Fruit fly (Drosophila melanogaster): ENCODE data around the gene Ucp4C.
A peak's percentile ranks its signal among the peaks of the same experiment; 100 is the strongest.

Gene Ucp4C

dm6 chr2L:5956153-5956552, 12.2 kb upstream of the Ucp4C start, which contains the start of gene CG13999 (continued):
- TF ChIP-seq trh (GFP tag; optimal IDR thresholded peaks at IDR 0.05) (no peak), Dp (GFP tag; optimal IDR thresholded peaks at IDR 0.05) (peak; percentile 30), CG4328 (GFP tag; optimal IDR thresholded peaks at IDR 0.05) (no peak), ab (GFP tag; optimal IDR thresholded peaks at IDR 0.05) (no peak), D (optimal IDR thresholded peaks at IDR 0.05) (no peak), D (GFP tag; optimal IDR thresholded peaks at IDR 0.05) (no peak), run (tag; optimal IDR thresholded peaks at IDR 0.05) (no peak), CG13123 (GFP tag; optimal IDR thresholded peaks at IDR 0.05) (no peak), pzg (GFP tag; optimal IDR thresholded peaks at IDR 0.05) (peak; percentile 2), CG3281 (GFP tag; optimal IDR thresholded peaks at IDR 0.05) (no peak), ttk (GFP tag; IDR thresholded peaks at IDR 0.05) (no peak)

dm6 chr2L:5956706-5957105, 11.7 kb upstream of the Ucp4C start, which contains the start of the genes CG13998 and Vm26Ab:
CG13998 (minus strand) TSS chr2L:5956819.
Vm26Ab (plus strand) TSS chr2L:5957004.
- TF ChIP-seq Mrtf (GFP tag; IDR thresholded peaks at IDR 0.05) (0 out of 3 replicates have a peak, but pooled peaks have one; percentile 9), CG12104 (GFP tag; optimal IDR thresholded peaks at IDR 0.05) (no peak), chm (GFP tag; IDR thresholded peaks at IDR 0.05) (no peak), CG13624 (GFP tag; optimal IDR thresholded peaks at IDR 0.05) (no peak), CG15514 (GFP tag; optimal IDR thresholded peaks at IDR 0.05) (no peak), odd (GFP tag; optimal IDR thresholded peaks at IDR 0.05) (no peak), Atf-2 (GFP tag; optimal IDR thresholded peaks at IDR 0.05) (no peak), kay (GFP tag; optimal IDR thresholded peaks at IDR 0.05) (no peak), Taf1 (GFP tag; IDR thresholded peaks at IDR 0.05) (no peak), E2f1 (GFP tag; IDR thresholded peaks at IDR 0.05) (no peak), Bgb (GFP tag; IDR thresholded peaks at IDR 0.05; ENCODE audit: partially characterized antibody) (no peak), emc (GFP tag; optimal IDR thresholded peaks at IDR 0.05) (no peak), CG15479 (GFP tag; optimal IDR thresholded peaks at IDR 0.05) (no peak), tna (GFP tag; IDR thresholded peaks at IDR 0.05; ENCODE audit: partially characterized antibody) (no peak), Med (GFP tag) (peak; percentile 26), CG31388 (GFP tag; optimal IDR thresholded peaks at IDR 0.05) (no peak)

- TF ChIP-seq nerfin-2 (GFP tag; IDR thresholded peaks at IDR 0.05; ENCODE audit: partially characterized antibody) = 0 out of 2 replicates have a peak, but pooled peaks have one; percentile 30
- TF ChIP-seq lola (GFP tag; optimal IDR thresholded peaks at IDR 0.05) = no peak
- no peak for TF ChIP-seq Bteb2 (GFP tag; optimal IDR thresholded peaks at IDR 0.05)
- no peak for TF ChIP-seq Atf6 (GFP tag; IDR thresholded peaks at IDR 0.05)
These were observed 9.7 kb upstream of the Ucp4C start, which contains the start of gene Vm26Ac for dm6 chr2L:5958581-5959177. Vm26Ac (minus strand) TSS chr2L:5958631.

dm6 chr2L:5959863-5960658, 8.3 kb upstream of the Ucp4C start, which contains the start of gene Vm26Aa:
Vm26Aa (minus strand) TSS chr2L:5960340.
- TF ChIP-seq CG9437 (GFP tag; optimal IDR thresholded peaks at IDR 0.05) = no peak
- TF ChIP-seq CTCF (GFP tag; optimal IDR thresholded peaks at IDR 0.05) = no peak
- TF ChIP-seq CG3407 (GFP tag; optimal IDR thresholded peaks at IDR 0.05) = no peak
- TF ChIP-seq Hand (GFP tag; optimal IDR thresholded peaks at IDR 0.05) = no peak
- no peak for TF ChIP-seq Oli (tag; optimal IDR thresholded peaks at IDR 0.05)
- no peak for TF ChIP-seq CG8944 (GFP tag; optimal IDR thresholded peaks at IDR 0.05)
- peak; percentile 43 for TF ChIP-seq Hr39 (optimal IDR thresholded peaks at IDR 0.05)
- 0 out of 2 replicates have a peak, but pooled peaks have one; percentile 9 for TF ChIP-seq CG6689 (GFP tag; IDR thresholded peaks at IDR 0.05)
- no peak for TF ChIP-seq NfI (GFP tag; optimal IDR thresholded peaks at IDR 0.05)
- no peak for TF ChIP-seq CG42726 (GFP tag; IDR thresholded peaks at IDR 0.05; ENCODE audit: partially characterized antibody)
- peak; percentile 15; the same call in 1 of the 2 replicates for TF ChIP-seq ssp (GFP tag; IDR thresholded peaks at IDR 0.05)
- TF ChIP-seq CG10321 (GFP tag; IDR thresholded peaks at IDR 0.05) = no peak
- no peak for TF ChIP-seq CG7271 (tag; optimal IDR thresholded peaks at IDR 0.05)
- TF ChIP-seq sens (GFP tag) = peak; percentile 32
- no peak for TF ChIP-seq seq (GFP tag; IDR thresholded peaks at IDR 0.05)
- TF ChIP-seq Med (GFP tag) = peak; percentile 61
- no peak for TF ChIP-seq CG4328 (GFP tag; optimal IDR thresholded peaks at IDR 0.05)
